Fruit fly (Drosophila melanogaster): ENCODE results near the gene Gclc.

Gene Gclc

DNA sequence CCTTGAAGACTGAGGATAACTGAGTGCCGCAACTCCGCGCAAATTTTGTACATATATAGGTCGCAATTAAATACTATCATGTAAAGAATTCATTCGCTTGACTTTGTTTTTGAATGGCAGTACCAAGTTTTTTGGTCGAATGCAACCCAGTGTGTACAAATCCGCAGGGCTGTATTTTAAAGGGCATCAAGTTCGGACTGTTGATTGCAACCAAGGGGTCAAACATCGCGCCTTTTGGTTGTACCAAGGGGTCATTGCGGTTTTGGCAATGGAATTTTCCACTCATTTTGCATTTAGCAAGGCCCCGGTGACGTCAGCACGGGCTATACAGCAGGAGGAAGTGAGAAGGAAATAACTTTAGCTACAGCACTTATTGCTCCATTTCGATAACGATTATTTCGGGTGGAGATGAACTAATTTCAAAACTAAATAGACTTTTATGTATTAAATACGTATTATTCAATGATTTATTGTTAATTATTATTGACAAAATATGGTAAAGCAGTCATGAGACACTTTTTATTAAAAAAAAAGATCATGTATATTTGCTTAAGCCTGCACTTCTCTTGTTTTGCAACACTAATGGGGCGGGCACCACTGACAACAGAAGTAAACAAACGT lies 15.9 kb upstream of the Gclc start, which contains the start of gene CG10958:
CG10958 (plus strand) TSS at position 593 of the 621 bp plus-strand sequence.
- TF ChIP-seq CG10669 (GFP tag; optimal IDR thresholded peaks at IDR 0.05): no peak
- no peak for TF ChIP-seq Met (GFP tag; optimal IDR thresholded peaks at IDR 0.05)
- TF ChIP-seq esn (GFP tag; optimal IDR thresholded peaks at IDR 0.05): peak; percentile 72
- TF ChIP-seq CG34406 (GFP tag; optimal IDR thresholded peaks at IDR 0.05): peak; percentile 60
- no peak for TF ChIP-seq CG1621 (tag; optimal IDR thresholded peaks at IDR 0.05)
- TF ChIP-seq vri (GFP tag; optimal IDR thresholded peaks at IDR 0.05): no peak
- peak; percentile 14 for TF ChIP-seq Ets21C (GFP tag; optimal IDR thresholded peaks at IDR 0.05)
- TF ChIP-seq fd59A (GFP tag; optimal IDR thresholded peaks at IDR 0.05): no peak
- peak; percentile 65 for TF ChIP-seq topi (GFP tag; optimal IDR thresholded peaks at IDR 0.05)
- TF ChIP-seq fd85E (GFP tag; optimal IDR thresholded peaks at IDR 0.05): peak; percentile 25
- peak; percentile 90 for TF ChIP-seq fkh (GFP tag; optimal IDR thresholded peaks at IDR 0.05)
- TF ChIP-seq Sox102F (GFP tag; optimal IDR thresholded peaks at IDR 0.05): no peak
- peak; percentile 35 for TF ChIP-seq CG31627 (GFP tag; optimal IDR thresholded peaks at IDR 0.05)
- peak; percentile 75 for TF ChIP-seq pdm3 (GFP tag; optimal IDR thresholded peaks at IDR 0.05)
- no peak for TF ChIP-seq Blimp-1 (GFP tag; optimal IDR thresholded peaks at IDR 0.05)
- no peak for TF ChIP-seq CG4318 (GFP tag; optimal IDR thresholded peaks at IDR 0.05)
- peak; percentile 69 for TF ChIP-seq CG10631 (GFP tag; optimal IDR thresholded peaks at IDR 0.05)
- peak; percentile 6 for TF ChIP-seq Lpt (GFP tag; optimal IDR thresholded peaks at IDR 0.05)
- TF ChIP-seq Eip75B (GFP tag; optimal IDR thresholded peaks at IDR 0.05): peak; percentile 61
- TF ChIP-seq CG3919 (GFP tag; optimal IDR thresholded peaks at IDR 0.05): peak; percentile 73
- no peak for TF ChIP-seq Smox (GFP tag; optimal IDR thresholded peaks at IDR 0.05)
- TF ChIP-seq CG6163 (GFP tag; IDR thresholded peaks at IDR 0.05): peak; percentile 63; the same call in 2 of the 3 replicates
- peak; percentile 52 for TF ChIP-seq CG8632 (GFP tag; optimal IDR thresholded peaks at IDR 0.05)
- TF ChIP-seq salr (GFP tag; optimal IDR thresholded peaks at IDR 0.05): no peak
- TF ChIP-seq Eip93F (GFP tag; optimal IDR thresholded peaks at IDR 0.05): peak; percentile 57
- TF ChIP-seq net (GFP tag; optimal IDR thresholded peaks at IDR 0.05): peak; percentile 36
- TF ChIP-seq dac (GFP tag; optimal IDR thresholded peaks at IDR 0.05): no peak
- peak; percentile 28 for TF ChIP-seq Hr39 (GFP tag; optimal IDR thresholded peaks at IDR 0.05)
- no peak for TF ChIP-seq ss (GFP tag; optimal IDR thresholded peaks at IDR 0.05)
- no peak for TF ChIP-seq CG6808 (GFP tag; optimal IDR thresholded peaks at IDR 0.05)
- TF ChIP-seq CG6792 (GFP tag; optimal IDR thresholded peaks at IDR 0.05): peak; percentile 60
- peak; percentile 74 for TF ChIP-seq achi (GFP tag; optimal IDR thresholded peaks at IDR 0.05)
- no peak for TF ChIP-seq Hr38 (GFP tag; optimal IDR thresholded peaks at IDR 0.05)
- TF ChIP-seq cyc (GFP tag; optimal IDR thresholded peaks at IDR 0.05): peak; percentile 43
- peak; percentile 85 for TF ChIP-seq svp (GFP tag)
- TF ChIP-seq CG11902 (GFP tag; optimal IDR thresholded peaks at IDR 0.05): peak; percentile 34
- no peak for TF ChIP-seq CG6276 (GFP tag; optimal IDR thresholded peaks at IDR 0.05)
- peak; percentile 24 for TF ChIP-seq CG3032 (tag; optimal IDR thresholded peaks at IDR 0.05)
- TF ChIP-seq Sox14 (GFP tag; optimal IDR thresholded peaks at IDR 0.05): peak; percentile 48
- TF ChIP-seq Sox15 (GFP tag; optimal IDR thresholded peaks at IDR 0.05): peak; percentile 16
- peak; percentile 48 for TF ChIP-seq eg (GFP tag; IDR thresholded peaks at IDR 0.05)
- no peak for TF ChIP-seq dsx (GFP tag; optimal IDR thresholded peaks at IDR 0.05; ENCODE audit: poor library complexity, severe bottlenecking)
- peak; percentile 34 for TF ChIP-seq CG8319 (GFP tag; optimal IDR thresholded peaks at IDR 0.05)
- no peak for TF ChIP-seq spab (GFP tag; optimal IDR thresholded peaks at IDR 0.05)
- TF ChIP-seq CG9139 (GFP tag; optimal IDR thresholded peaks at IDR 0.05): no peak
- peak; percentile 68 for TF ChIP-seq OdsH (GFP tag; optimal IDR thresholded peaks at IDR 0.05)
- TF ChIP-seq CG16779 (tag; optimal IDR thresholded peaks at IDR 0.05): no peak
- TF ChIP-seq CG15336 (GFP tag; IDR thresholded peaks at IDR 0.05): peak; percentile 52; the same call in 1 of the 2 replicates
- TF ChIP-seq Gug (GFP tag; IDR thresholded peaks at IDR 0.05): 0 out of 2 replicates have a peak, but pooled peaks have one; percentile 12
- TF ChIP-seq CG11762 (GFP tag; optimal IDR thresholded peaks at IDR 0.05; ENCODE audit: insufficient read depth): no peak
- TF ChIP-seq Eip78C (GFP tag): peak; percentile 81

Data from whole organism, prepupa.